Worm (Caenorhabditis elegans) whole organism, L4 larva: ENCODE measurements around the gene srab-20.
"Not testable (repeated sequence)": the region's sequence is repeated elsewhere in the genome, so short reads cannot be mapped to it uniquely, and the experiment has no call there.

Experiments used
- aly-2 ChIP-seq: sonication (generic microtip); optimal IDR thresholded peaks from 2 replicates; lab custom pipeline; 2018; ENCODE audit warnings: missing biosample characterization, missing genetic modification characterization
- ama-1 ChIP-seq: fragments of 150-350 bp; optimal IDR thresholded peaks from 2 replicates; lab custom pipeline; 2014; ENCODE audit warnings: inconsistent platforms, mixed read lengths
- daf-8 ChIP-seq: fragments of 200-800 bp; sonication (Bioruptor generic); IDR thresholded peaks from 2 replicates; pipeline ENCODE4 v1.3.6; 2022; ENCODE audit warnings: missing genetic modification characterization, missing compliant biosample characterization
- lin-15B ChIP-seq: fragments of 150-350 bp; sonication (generic microtip); optimal IDR thresholded peaks from 3 replicates; lab custom pipeline; 2014; ENCODE audit warnings: missing biosample characterization, missing genetic modification characterization
- madf-9 ChIP-seq: fragments of 200-800 bp; sonication (Bioruptor generic); conservative IDR thresholded peaks from 2 replicates; pipeline ENCODE4 v1.3.6; 2022; ENCODE audit warnings: missing genetic modification reagents, missing genetic modification characterization, missing compliant biosample characterization
- nhr-11 ChIP-seq: fragments of 150-350 bp; optimal IDR thresholded peaks from 2 replicates; lab custom pipeline; 2014; ENCODE audit warnings: missing biosample characterization, missing genetic modification characterization
- nhr-76 ChIP-seq: fragments of 150-350 bp; optimal IDR thresholded peaks from 2 replicates; lab custom pipeline; 2014; ENCODE audit warnings: missing biosample characterization, missing genetic modification characterization
- zfp-2 ChIP-seq: sonication (generic microtip); optimal IDR thresholded peaks from 2 replicates; lab custom pipeline; 2016; ENCODE audit warnings: mild to moderate bottlenecking, missing genetic modification characterization, missing compliant biosample characterization

- TF ChIP-seq madf-9 (GFP tag; lab: Robert Waterston, UW); zfp-2; lin-15B (tag; lab: Kevin White, UChicago); nhr-11 (tag; lab: Kevin White, UChicago); ama-1 (lab: Kevin White, UChicago); daf-8 (GFP tag; lab: Robert Waterston, UW); nhr-76; aly-2: not testable (repeated sequence)
Observed at ce11 chrV:3399952-3400351, 28.8 kb upstream of the srab-20 start, which contains the start of gene T20D4.10.
